Fruit fly (Drosophila melanogaster) whole organism, pupa: Measurements from ENCODE around the gene CG31248.
A peak's percentile ranks its signal among the peaks of the same experiment; 100 is the strongest.

Experiments used
- CG10348 ChIP-seq: fragments of 200-800 bp; sonication (Bioruptor generic); IDR thresholded peaks from 2 replicates; pipeline ENCODE4 v1.3.6; 2022; ENCODE audit warnings: missing biosample characterization, missing genetic modification characterization
- CG17806 ChIP-seq: fragments of 200-800 bp; sonication (Bioruptor generic); optimal IDR thresholded peaks from 2 replicates; lab custom pipeline; 2018; ENCODE audit warnings: missing biosample characterization, mild to moderate bottlenecking, missing genetic modification characterization, moderate library complexity
- CG8301 ChIP-seq: fragments of 200-800 bp; sonication (Bioruptor generic); optimal IDR thresholded peaks from 2 replicates; lab custom pipeline; 2018; ENCODE audit warnings: missing biosample characterization, mild to moderate bottlenecking, missing genetic modification characterization
- CG9948 ChIP-seq: fragments of 200-800 bp; sonication (Bioruptor generic); optimal IDR thresholded peaks from 2 replicates; lab custom pipeline; 2018; ENCODE audit warnings: missing biosample characterization, mild to moderate bottlenecking, missing genetic modification characterization, moderate library complexity
- D1 ChIP-seq: fragments of 200-800 bp; sonication (Bioruptor generic); optimal IDR thresholded peaks from 2 replicates; lab custom pipeline; 2018; ENCODE audit warnings: missing biosample characterization, mild to moderate bottlenecking, missing genetic modification characterization, moderate library complexity
- EcR ChIP-seq: fragments of 200-800 bp; sonication (Bioruptor generic); optimal IDR thresholded peaks from 3 replicates; lab custom pipeline; 2019; ENCODE audit warnings: missing biosample characterization, missing genetic modification characterization, mild to moderate bottlenecking, moderate library complexity, missing genetic modification reagents
- Pif1A ChIP-seq: fragments of 200-800 bp; sonication (Bioruptor generic); optimal IDR thresholded peaks from 3 replicates; lab custom pipeline; 2016; ENCODE audit warnings: missing biosample characterization, missing genetic modification characterization
- Pif1B ChIP-seq: fragments of 200-800 bp; sonication (Bioruptor generic); optimal IDR thresholded peaks from 3 replicates; lab custom pipeline; 2016; ENCODE audit warnings: missing biosample characterization, missing genetic modification characterization
- fd96Ca ChIP-seq: fragments of 200-800 bp; sonication (Bioruptor generic); IDR thresholded peaks from 3 replicates; pipeline ENCODE4 v1.3.6; 2022; ENCODE audit warnings: missing biosample characterization, missing genetic modification characterization
- gl ChIP-seq: fragments of 200-800 bp; sonication (Bioruptor generic); optimal IDR thresholded peaks from 2 replicates; lab custom pipeline; 2018; ENCODE audit warnings: missing biosample characterization, mild to moderate bottlenecking, missing genetic modification characterization
- rn ChIP-seq: fragments of 200-800 bp; sonication (Bioruptor generic); IDR thresholded peaks from 2 replicates; pipeline ENCODE4 v1.3.6; 2022; ENCODE audit warnings: missing biosample characterization, missing genetic modification characterization

dm6 chr3R:7127966-7128365, 1.2 kb upstream of the CG31248 start, which contains the start of gene CG10068:
- TF ChIP-seq fd96Ca (GFP tag; lab: Robert Waterston, UW) (no peak), D1 (tag; lab: Kevin White, UChicago) (peak; percentile 10), EcR (GFP tag; lab: Kevin White, UChicago) (no peak), rn (peak; percentile 79), CG10348 (GFP tag; lab: Robert Waterston, UW) (no peak), CG17806 (tag; lab: Kevin White, UChicago) (peak; percentile 80), Pif1B (peak; percentile 84), gl (tag; lab: Kevin White, UChicago) (peak; percentile 56), CG8301 (tag; lab: Kevin White, UChicago) (peak; percentile 78), Pif1A (GFP tag; lab: Kevin White, UChicago) (peak; percentile 76), CG9948 (tag; lab: Kevin White, UChicago) (peak; percentile 67)
